Worm (Caenorhabditis elegans): ENCODE measurements around the gene lst-6.

DNA sequence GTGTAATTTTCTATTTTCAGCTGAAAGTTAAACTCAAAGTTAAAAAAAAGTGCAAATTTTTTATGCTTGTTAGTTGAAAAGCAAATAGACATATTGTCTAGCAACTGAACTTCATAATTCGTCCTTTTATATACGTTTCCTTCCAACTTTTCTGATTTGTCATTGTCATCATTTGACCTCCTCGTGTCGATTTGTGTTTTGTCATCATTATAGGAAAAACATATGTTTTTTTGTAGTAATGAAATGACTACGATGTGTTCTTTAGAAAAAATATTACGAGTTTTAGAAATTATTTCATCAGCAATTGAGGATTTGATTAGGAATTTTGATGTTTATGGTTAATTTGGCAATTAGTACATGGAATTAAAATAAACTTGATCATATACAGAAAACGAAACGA, 38.5 kb upstream of the lst-6 start:
- no peak for TF ChIP-seq nhr-77 (tag; optimal IDR thresholded peaks at IDR 0.05)
- TF ChIP-seq elt-3 (tag; optimal IDR thresholded peaks at IDR 0.05), result no peak
- no peak for TF ChIP-seq snpc-4 (tag; optimal IDR thresholded peaks at IDR 0.05)
- no peak for TF ChIP-seq blmp-1 (tag; optimal IDR thresholded peaks at IDR 0.05; ENCODE audit: insufficient read depth)
- TF ChIP-seq mdl-1 (tag; optimal IDR thresholded peaks at IDR 0.05), result no peak
- TF ChIP-seq egl-27 (tag; optimal IDR thresholded peaks at IDR 0.05), result no peak
- TF ChIP-seq nhr-129 (tag; optimal IDR thresholded peaks at IDR 0.05), result no peak
- no peak for TF ChIP-seq unc-39 (tag; optimal IDR thresholded peaks at IDR 0.05)
- no peak for TF ChIP-seq ztf-4 (tag; optimal IDR thresholded peaks at IDR 0.05)
- no peak for TF ChIP-seq fos-1 (tag; optimal IDR thresholded peaks at IDR 0.05)
- no peak for TF ChIP-seq ceh-16 (tag; optimal IDR thresholded peaks at IDR 0.05)
- no peak for TF ChIP-seq unc-55 (GFP tag; optimal IDR thresholded peaks at IDR 0.05)

All from whole organism, L2 larva.